Fruit fly (Drosophila melanogaster): Measurements from ENCODE around the gene sdt.

Gene sdt

DNA sequence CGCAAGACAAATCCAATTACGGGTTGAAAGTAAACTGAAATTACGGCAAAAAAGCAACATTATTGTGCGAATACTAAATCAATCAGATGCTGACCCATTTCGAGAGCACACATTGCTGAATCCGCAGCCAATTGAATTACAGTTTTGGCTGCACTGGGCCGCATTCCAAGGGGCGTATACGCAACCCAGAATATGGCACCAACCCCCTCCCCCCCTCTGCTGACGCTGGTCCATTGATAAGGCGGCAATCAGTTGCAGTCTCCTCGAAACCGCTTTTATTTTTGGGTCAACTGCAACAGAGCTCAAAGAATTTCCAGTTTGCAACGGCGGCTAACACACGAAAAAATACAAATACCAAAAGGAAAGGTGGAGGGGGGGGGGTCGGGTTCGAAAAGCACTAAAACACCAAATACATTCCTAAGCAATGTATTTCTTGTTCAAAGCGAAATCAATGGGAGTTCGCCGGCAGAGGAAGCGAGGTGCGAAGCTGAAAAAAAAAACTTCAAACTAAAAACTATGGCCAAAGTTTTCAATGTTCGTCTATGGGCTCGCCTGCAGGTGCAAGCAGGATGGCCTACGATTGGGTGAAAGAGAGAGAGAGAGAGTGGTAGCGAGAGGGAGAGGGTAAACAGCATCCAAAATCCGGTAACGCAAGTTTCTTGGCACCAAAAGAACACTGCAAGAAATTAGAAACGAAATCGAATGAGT, 17.3 kb downstream of the sdt start:
- TF ChIP-seq CG6854 (GFP tag; optimal IDR thresholded peaks at IDR 0.05) (peak; percentile 36), CG6792 (GFP tag; optimal IDR thresholded peaks at IDR 0.05) (no peak)

DNA sequence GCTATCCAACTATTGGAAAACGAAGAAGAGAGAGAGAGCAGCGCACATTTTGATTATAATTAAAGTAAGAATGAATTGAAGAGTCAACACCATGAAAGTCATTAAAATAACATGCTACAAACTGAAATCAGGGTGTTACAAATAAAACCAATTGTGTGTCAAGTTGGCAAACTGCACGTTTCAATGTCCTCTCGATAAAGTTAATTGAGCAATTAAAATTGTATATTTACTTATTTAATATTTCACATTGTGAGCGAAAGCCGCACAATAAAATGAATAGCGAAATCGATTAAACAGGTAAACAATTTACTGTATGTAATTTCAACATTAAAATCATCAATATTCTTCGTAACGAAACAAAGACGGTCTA, 17.8 kb downstream of the sdt start:
- TF ChIP-seq esn (GFP tag; optimal IDR thresholded peaks at IDR 0.05) (peak; percentile 69), Eip93F (GFP tag; optimal IDR thresholded peaks at IDR 0.05) (no peak), Sox102F (GFP tag; optimal IDR thresholded peaks at IDR 0.05) (peak; percentile 20), Smox (GFP tag; optimal IDR thresholded peaks at IDR 0.05) (peak; percentile 38), acj6 (GFP tag; optimal IDR thresholded peaks at IDR 0.05) (peak; percentile 16), Lpt (GFP tag; optimal IDR thresholded peaks at IDR 0.05) (no peak), cyc (GFP tag; optimal IDR thresholded peaks at IDR 0.05) (peak; percentile 32), CG3919 (GFP tag; optimal IDR thresholded peaks at IDR 0.05) (peak; percentile 9), ss (GFP tag; optimal IDR thresholded peaks at IDR 0.05) (peak in 1 of 2 experiments; percentile 21), CG9139 (GFP tag; optimal IDR thresholded peaks at IDR 0.05) (no peak), CG8119 (GFP tag; IDR thresholded peaks at IDR 0.05) (no peak), fkh (GFP tag; optimal IDR thresholded peaks at IDR 0.05) (no peak), OdsH (GFP tag; optimal IDR thresholded peaks at IDR 0.05) (peak; percentile 32), spab (GFP tag; optimal IDR thresholded peaks at IDR 0.05) (peak; percentile 30), CG11294 (GFP tag; IDR thresholded peaks at IDR 0.05) (no peak), Eip78C (GFP tag) (peak; percentile 82), Sox15 (GFP tag; optimal IDR thresholded peaks at IDR 0.05) (peak; percentile 9), eg (GFP tag; IDR thresholded peaks at IDR 0.05) (0 out of 3 replicates have a peak, but pooled peaks have one; percentile 3), CG3032 (tag; optimal IDR thresholded peaks at IDR 0.05) (no peak), Hr38 (GFP tag; optimal IDR thresholded peaks at IDR 0.05) (no peak), Ets21C (GFP tag; optimal IDR thresholded peaks at IDR 0.05) (peak; percentile 8), lz (GFP tag; optimal IDR thresholded peaks at IDR 0.05) (peak; percentile 60), Gug (GFP tag; IDR thresholded peaks at IDR 0.05) (no peak), salr (GFP tag; optimal IDR thresholded peaks at IDR 0.05) (peak in 1 of 2 experiments; percentile 1), achi (GFP tag; optimal IDR thresholded peaks at IDR 0.05) (peak; percentile 23), CG32006 (GFP tag; optimal IDR thresholded peaks at IDR 0.05) (peak; percentile 66), CG8632 (GFP tag; optimal IDR thresholded peaks at IDR 0.05) (peak; percentile 8), CG16779 (tag; optimal IDR thresholded peaks at IDR 0.05) (no peak), dac (GFP tag; optimal IDR thresholded peaks at IDR 0.05) (peak; percentile 1), Eip75B (GFP tag; optimal IDR thresholded peaks at IDR 0.05) (no peak), Met (GFP tag; optimal IDR thresholded peaks at IDR 0.05) (peak; percentile 53), Ets96B (tag; optimal IDR thresholded peaks at IDR 0.05) (no peak), svp (GFP tag) (peak; percentile 62), vri (GFP tag; optimal IDR thresholded peaks at IDR 0.05) (no peak), CG34406 (GFP tag; optimal IDR thresholded peaks at IDR 0.05) (peak; percentile 35), Hr39 (GFP tag; optimal IDR thresholded peaks at IDR 0.05) (peak; percentile 14), net (GFP tag; optimal IDR thresholded peaks at IDR 0.05) (peak; percentile 30), Sox14 (GFP tag; optimal IDR thresholded peaks at IDR 0.05) (no peak), CG11762 (GFP tag; optimal IDR thresholded peaks at IDR 0.05; ENCODE audit: insufficient read depth) (no peak), CG31627 (GFP tag; optimal IDR thresholded peaks at IDR 0.05) (peak; percentile 35), CG10631 (GFP tag; optimal IDR thresholded peaks at IDR 0.05) (peak; percentile 65), CG10669 (GFP tag; optimal IDR thresholded peaks at IDR 0.05) (peak; percentile 5), CG6163 (GFP tag; IDR thresholded peaks at IDR 0.05) (no peak), CG6276 (GFP tag; optimal IDR thresholded peaks at IDR 0.05) (peak; percentile 47), Hr4 (GFP tag; optimal IDR thresholded peaks at IDR 0.05) (peak; percentile 10), CG4318 (GFP tag; optimal IDR thresholded peaks at IDR 0.05) (peak; percentile 33), CG6808 (GFP tag; optimal IDR thresholded peaks at IDR 0.05) (peak; percentile 38), CG11902 (GFP tag; optimal IDR thresholded peaks at IDR 0.05) (peak; percentile 7)
